Fruit fly (Drosophila melanogaster) whole organism, wandering third instar larva: ENCODE results near the gene CG5080.

ENCODE experiments used
- Abd-B ChIP-seq: fragments of >200 bp; optimal IDR thresholded peaks from 2 replicates; lab custom pipeline; 2017; ENCODE audit warnings: missing biosample characterization, missing genetic modification characterization
- Dfd ChIP-seq: fragments of >200 bp; optimal IDR thresholded peaks from 2 replicates; lab custom pipeline; 2017; ENCODE audit warnings: missing biosample characterization, missing genetic modification characterization
- GATAd ChIP-seq: sonication (Bioruptor generic); optimal IDR thresholded peaks from 2 replicates; lab custom pipeline; 2016; ENCODE audit warnings: missing biosample characterization, missing genetic modification characterization
- N ChIP-seq: fragments of >200 bp; optimal IDR thresholded peaks from 2 replicates; lab custom pipeline; 2018; ENCODE audit warnings: missing biosample characterization, missing external identifiers, missing genetic modification characterization
- Rel ChIP-seq, 2 experiments: fragments of 200-800 bp; sonication (Bioruptor generic) in 1 of 2; optimal IDR thresholded peaks; 2 replicates in 1 of 2; 3 replicates in 1 of 2; lab custom pipeline; 2016 to 2019; ENCODE audit warnings: mild to moderate bottlenecking in 2 of 2, missing biosample characterization in 2 of 2, missing genetic modification characterization in 2 of 2, moderate library complexity in 1 of 2
- Vsx2 ChIP-seq: fragments of 200-300, 225-300 bp; sonication (Bioruptor generic); optimal IDR thresholded peaks from 2 replicates; lab custom pipeline; 2018; ENCODE audit warnings: missing biosample characterization, missing genetic modification characterization; ENCODE audit not compliant: partially characterized antibody
- brk ChIP-seq: fragments of 200-800 bp; sonication (Bioruptor generic); optimal IDR thresholded peaks from 2 replicates; lab custom pipeline; 2016; ENCODE audit warnings: missing biosample characterization, mild to moderate bottlenecking, missing genetic modification characterization
- pan ChIP-seq: fragments of >200 bp; optimal IDR thresholded peaks from 2 replicates; lab custom pipeline; 2017
- psq ChIP-seq: fragments of 200-800 bp; sonication (Bioruptor generic); optimal IDR thresholded peaks from 3 replicates; lab custom pipeline; 2017; ENCODE audit warnings: missing biosample characterization, mild to moderate bottlenecking, missing genetic modification characterization, moderate library complexity
- tai ChIP-seq: sonication (Bioruptor generic); optimal IDR thresholded peaks from 2 replicates; lab custom pipeline; 2016; ENCODE audit warnings: missing biosample characterization, missing genetic modification characterization
- usp ChIP-seq: fragments of >200 bp; optimal IDR thresholded peaks from 2 replicates; lab custom pipeline; 2017; ENCODE audit warnings: missing biosample characterization, missing genetic modification characterization

dm6 chr2L:1121942-1122710 is 41.6 kb downstream of the CG5080 start:
- no peak for TF ChIP-seq pan
- TF ChIP-seq Dfd (GFP tag; lab: Kevin White, UChicago), result no peak
- TF ChIP-seq psq (GFP tag; lab: Kevin White, UChicago), result no peak
- no peak for TF ChIP-seq GATAd (GFP tag; lab: Kevin White, UChicago)
- no peak for TF ChIP-seq usp (GFP tag; lab: Kevin White, UChicago)
- TF ChIP-seq Vsx2 (GFP tag; lab: Kevin White, UChicago), result no peak
- TF ChIP-seq Rel (GFP tag; optimal IDR thresholded peaks at IDR 0.05; lab: Kevin White, UChicago), result no peak
- no peak for TF ChIP-seq Rel (tag; optimal IDR thresholded peaks at IDR 0.05; lab: Kevin White, UChicago)
- no peak for TF ChIP-seq tai
- TF ChIP-seq Abd-B (GFP tag; lab: Kevin White, UChicago), result no peak
- TF ChIP-seq brk (GFP tag; lab: Kevin White, UChicago), result no peak
- no peak for TF ChIP-seq N (GFP tag; lab: Kevin White, UChicago)
